Fruit fly (Drosophila melanogaster): Measurements from ENCODE around the gene Pde11.

DNA sequence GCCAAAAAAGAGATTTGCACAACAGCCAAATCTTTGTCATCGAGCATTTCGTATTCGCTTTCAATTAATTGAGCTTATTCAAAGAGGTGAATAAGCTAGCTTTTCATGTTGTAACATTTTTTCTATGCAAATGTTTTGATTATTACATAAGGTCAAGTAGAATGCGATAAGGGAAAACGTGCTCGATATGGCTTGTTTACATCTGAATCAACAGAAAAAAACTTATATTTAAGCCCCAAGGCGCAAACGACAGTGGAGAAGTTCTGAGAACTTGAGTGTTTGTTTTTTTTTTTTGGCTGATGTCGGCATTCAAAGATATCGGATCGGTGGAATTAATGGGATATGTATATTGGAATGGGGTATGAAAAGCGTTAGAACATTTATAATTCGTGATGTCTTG lies 107.2 kb downstream of the Pde11 start:
- TF ChIP-seq CG12768 (GFP tag; optimal IDR thresholded peaks at IDR 0.05) = no peak
- TF ChIP-seq toe (GFP tag; optimal IDR thresholded peaks at IDR 0.05) = no peak
- no peak for TF ChIP-seq CG14711 (tag; optimal IDR thresholded peaks at IDR 0.05)
- TF ChIP-seq Crg-1 (GFP tag; optimal IDR thresholded peaks at IDR 0.05) = no peak
- TF ChIP-seq pad (GFP tag; optimal IDR thresholded peaks at IDR 0.05) = no peak
- no peak for TF ChIP-seq cic (GFP tag; optimal IDR thresholded peaks at IDR 0.05)
- no peak for TF ChIP-seq Clk (GFP tag; optimal IDR thresholded peaks at IDR 0.05)
